Worm (Caenorhabditis elegans) whole organism, L4/young adult: ENCODE data around the gene C06E7.4.

Experiments
- W03F9.2 ChIP-seq: fragments of 150-350 bp; optimal IDR thresholded peaks from 2 replicates; lab custom pipeline; 2014; ENCODE audit warnings: missing biosample characterization, missing genetic modification characterization
- dao-5 ChIP-seq: sonication (generic microtip); optimal IDR thresholded peaks from 2 replicates; lab custom pipeline; 2016; ENCODE audit warnings: missing genotype, missing genetic modification characterization, moderate library complexity, missing compliant biosample characterization
- him-1 ChIP-seq: sonication (generic microtip); optimal IDR thresholded peaks from 2 replicates; lab custom pipeline; 2016; ENCODE audit warnings: missing genotype, missing genetic modification reagents, missing genetic modification characterization, missing compliant biosample characterization

Gene C06E7.4

DNA sequence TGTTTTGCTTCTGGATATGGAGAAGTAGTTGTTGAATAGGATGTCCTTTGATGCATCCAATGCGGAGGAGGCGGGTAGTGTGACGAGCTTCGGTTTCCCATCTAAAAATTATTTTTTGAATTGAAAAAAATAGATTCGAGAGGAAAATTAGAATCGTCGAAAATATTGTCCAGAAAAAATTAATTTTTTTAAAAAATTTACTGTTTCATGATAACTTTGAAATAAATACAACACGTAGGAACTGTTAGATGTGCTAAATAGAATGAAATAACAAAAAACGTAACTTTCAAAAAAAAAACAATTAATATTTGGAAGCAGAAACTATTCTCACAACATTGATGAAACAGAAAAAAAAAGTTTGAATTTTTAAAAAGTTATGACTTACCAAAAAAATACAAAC is at the start of gene C06E7.4:
C06E7.4 (minus strand) TSS at position 101 of the 400 bp plus-strand sequence.
- TF ChIP-seq him-1 (tag; lab: Kevin White, UChicago), result no peak
- no peak for TF ChIP-seq dao-5 (tag; lab: Kevin White, UChicago)
- TF ChIP-seq W03F9.2 (tag; lab: Kevin White, UChicago), result no peak

ce11 chrIV:5903305-5903778 is 43.6 kb upstream of the C06E7.4 start, which contains the start of gene H04M03.12:
Gene H04M03.12 (minus strand): TSS chrIV:5903355.
- TF ChIP-seq dao-5 (tag; lab: Kevin White, UChicago), result no peak
- TF ChIP-seq him-1 (tag; lab: Kevin White, UChicago), result no peak
- TF ChIP-seq W03F9.2 (tag; lab: Kevin White, UChicago), result no peak

ce11 chrIV:5902730-5903129 is 43.0 kb upstream of the C06E7.4 start:
- TF ChIP-seq dao-5 (tag; lab: Kevin White, UChicago) (no peak), him-1 (tag; lab: Kevin White, UChicago) (no peak), W03F9.2 (tag; lab: Kevin White, UChicago) (no peak)

DNA sequence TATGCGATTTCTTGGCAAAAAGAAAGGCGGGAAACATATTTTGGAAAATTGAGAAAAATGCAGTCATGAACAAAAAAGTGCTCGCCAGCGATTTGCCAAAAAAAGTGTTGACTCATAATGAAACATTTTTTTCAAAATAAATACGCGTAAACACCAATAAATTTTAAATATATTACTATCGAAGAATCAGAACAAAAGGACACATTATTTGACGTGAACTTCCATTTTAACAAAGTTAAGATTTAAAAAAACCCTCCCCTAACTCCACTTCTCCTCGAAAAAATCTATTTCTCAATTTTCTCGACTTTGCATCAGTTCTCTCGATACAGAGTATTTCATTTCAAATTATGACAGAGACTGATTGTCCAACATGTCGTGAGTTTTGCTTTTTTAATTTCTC is 36.6 kb upstream of the C06E7.4 start, which contains the start of gene pck-3:
pck-3 (plus strand) TSS at position 301 of the 400 bp plus-strand sequence.
- TF ChIP-seq W03F9.2 (tag; lab: Kevin White, UChicago), result no peak
- TF ChIP-seq him-1 (tag; lab: Kevin White, UChicago), result no peak
- TF ChIP-seq dao-5 (tag; lab: Kevin White, UChicago), result no peak

DNA sequence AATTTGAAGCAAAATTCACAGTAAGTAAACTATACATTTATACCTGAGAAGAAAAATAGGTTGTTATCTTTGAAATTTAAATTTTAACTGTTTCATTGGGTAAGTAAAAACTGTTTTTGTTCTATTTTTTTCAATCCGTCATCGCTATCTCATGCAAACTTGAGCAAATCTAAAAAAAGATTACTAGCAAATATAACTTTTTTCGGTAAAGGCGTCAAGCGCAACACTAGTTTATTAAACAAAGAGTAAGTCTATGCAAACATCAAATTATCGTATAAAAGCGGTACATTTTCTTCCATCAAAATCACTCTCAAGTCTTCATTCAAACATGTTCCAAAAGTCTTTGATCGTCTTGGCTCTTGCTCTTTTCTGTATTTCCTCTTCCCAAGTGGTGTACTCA is 35.4 kb upstream of the C06E7.4 start, which contains the start of gene nspb-6:
nspb-6 (plus strand) TSS at position 301 of the 400 bp plus-strand sequence.
- TF ChIP-seq him-1 (tag; lab: Kevin White, UChicago) (no peak), W03F9.2 (tag; lab: Kevin White, UChicago) (no peak), dao-5 (tag; lab: Kevin White, UChicago) (no peak)

ce11 chrIV:5891265-5891664 is 31.5 kb upstream of the C06E7.4 start, which contains the start of gene H04M03.3:
Gene H04M03.3 (plus strand): TSS chrIV:5891565.
- TF ChIP-seq W03F9.2 (tag; lab: Kevin White, UChicago) (no peak), dao-5 (tag; lab: Kevin White, UChicago) (no peak)

DNA sequence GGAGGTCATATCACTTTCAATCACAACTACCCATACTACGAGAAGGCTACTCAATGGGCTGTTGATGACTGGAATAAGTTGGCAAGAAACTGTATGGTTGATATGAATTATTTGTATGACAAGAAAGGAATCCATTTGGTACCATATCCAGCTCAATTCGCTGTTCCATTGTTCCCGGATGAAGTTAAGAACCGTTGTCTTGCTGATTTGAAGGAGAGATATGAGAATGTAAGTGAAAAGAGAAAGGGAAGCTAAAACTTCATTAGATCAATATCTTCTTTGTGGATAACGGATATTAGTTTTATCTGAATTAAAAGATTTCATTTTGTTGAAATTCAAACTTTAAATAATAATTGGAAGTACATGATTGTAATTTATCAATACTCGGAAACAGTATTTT is 26.8 kb upstream of the C06E7.4 start:
- TF ChIP-seq dao-5 (tag; lab: Kevin White, UChicago) (no peak), W03F9.2 (tag; lab: Kevin White, UChicago) (no peak), him-1 (tag; lab: Kevin White, UChicago) (no peak)

DNA sequence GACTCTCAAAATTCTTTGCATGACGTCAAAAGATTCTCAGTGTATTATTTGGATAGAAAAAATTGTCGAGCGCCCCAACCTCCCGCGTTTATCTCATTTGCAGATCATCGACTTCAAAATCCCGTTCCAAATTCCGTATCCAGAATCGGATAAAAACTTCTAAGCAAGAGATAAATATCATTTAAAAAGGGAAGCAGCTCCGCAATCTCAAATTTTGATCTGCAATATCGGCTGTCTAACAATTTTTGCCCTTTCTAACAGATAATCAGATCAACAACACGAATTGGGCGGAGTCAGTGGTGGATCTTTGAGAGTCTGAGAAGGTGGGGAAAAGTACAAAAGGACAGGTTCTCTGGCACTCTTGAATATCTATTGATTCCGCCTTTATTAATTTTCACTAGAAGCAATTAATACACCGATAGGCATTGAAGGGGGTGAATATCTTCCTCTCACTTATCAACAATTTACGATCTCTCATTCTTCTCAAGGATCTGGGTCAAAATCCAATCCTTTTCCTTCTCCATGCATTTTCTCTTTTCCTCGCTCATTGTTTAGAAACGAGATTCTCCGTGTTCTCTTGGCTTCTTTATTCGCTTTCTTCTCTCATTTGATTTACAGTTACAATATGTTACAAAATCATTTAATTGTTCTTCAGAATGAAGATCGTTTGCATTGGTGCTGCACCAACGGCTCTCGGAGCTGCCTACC is 25.6 kb upstream of the C06E7.4 start, which contains the start of gene glf-1:
glf-1 (plus strand) TSS at position 656 of the 708 bp plus-strand sequence.
- no peak for TF ChIP-seq dao-5 (tag; lab: Kevin White, UChicago)
- no peak for TF ChIP-seq W03F9.2 (tag; lab: Kevin White, UChicago)

DNA sequence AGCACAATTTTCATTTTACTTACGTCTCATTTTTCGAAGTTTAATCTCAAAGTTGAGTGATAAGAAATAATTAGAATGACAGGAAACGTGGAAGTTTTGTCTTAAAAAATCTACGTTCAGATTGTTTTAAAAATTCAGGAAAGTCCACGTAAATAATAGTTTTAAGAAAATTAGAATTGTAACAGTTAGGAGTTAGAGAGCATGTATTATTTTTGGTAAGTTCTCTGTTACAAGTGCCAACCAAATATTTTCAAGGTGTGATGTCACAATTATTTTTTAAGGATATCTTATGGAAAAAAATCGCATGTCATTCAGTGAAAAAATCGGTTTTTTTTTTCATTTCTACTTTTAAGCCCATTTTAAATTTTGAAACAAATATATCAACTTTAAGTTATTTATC is 24.7 kb upstream of the C06E7.4 start, which contains the start of gene H04M03.11:
H04M03.11 (minus strand) TSS at position 101 of the 400 bp plus-strand sequence.
- TF ChIP-seq W03F9.2 (tag; lab: Kevin White, UChicago) (no peak), him-1 (tag; lab: Kevin White, UChicago) (no peak), dao-5 (tag; lab: Kevin White, UChicago) (no peak)

DNA sequence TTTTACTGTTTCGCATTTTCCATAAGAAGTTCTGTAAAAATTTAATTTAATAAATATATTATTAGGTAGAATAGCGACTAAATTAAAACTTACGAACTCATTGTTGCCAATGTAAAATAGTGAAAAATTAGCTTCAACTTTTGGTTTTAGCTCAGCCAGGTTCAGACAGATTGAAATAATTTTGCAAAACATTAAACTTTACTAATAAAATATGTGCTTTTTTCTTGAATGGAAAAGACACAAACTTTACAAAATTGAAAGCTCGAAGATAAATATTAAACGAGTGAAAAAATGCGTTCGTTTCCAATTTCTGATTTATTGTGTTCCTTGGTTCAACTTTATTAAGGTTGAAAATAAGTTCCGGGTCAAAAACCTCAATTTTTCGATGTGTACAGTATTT is 20.1 kb upstream of the C06E7.4 start, which contains the start of gene srv-22:
srv-22 (minus strand) TSS at position 101 of the 400 bp plus-strand sequence.
- TF ChIP-seq him-1 (tag; lab: Kevin White, UChicago), result no peak
- TF ChIP-seq dao-5 (tag; lab: Kevin White, UChicago), result no peak

- TF ChIP-seq W03F9.2 (tag; lab: Kevin White, UChicago), result no peak
These were observed 17.5 kb upstream of the C06E7.4 start, which contains the start of gene srv-21 for ce11 chrIV:5877246-5877645. Gene srv-21 (minus strand): TSS chrIV:5877346.

- no peak for TF ChIP-seq dao-5 (tag; lab: Kevin White, UChicago)
- TF ChIP-seq W03F9.2 (tag; lab: Kevin White, UChicago), result no peak
- TF ChIP-seq him-1 (tag; lab: Kevin White, UChicago), result no peak
These were observed 14.0 kb upstream of the C06E7.4 start, which contains the start of gene srv-19 for ce11 chrIV:5873825-5874224. Gene srv-19 (minus strand): TSS chrIV:5873925.

ce11 chrIV:5870072-5870471 is 10.3 kb upstream of the C06E7.4 start, which contains the start of gene srv-17:
Gene srv-17 (minus strand): TSS chrIV:5870172.
- no peak for TF ChIP-seq W03F9.2 (tag; lab: Kevin White, UChicago)
- TF ChIP-seq dao-5 (tag; lab: Kevin White, UChicago), result no peak
- no peak for TF ChIP-seq him-1 (tag; lab: Kevin White, UChicago)
